Worm (Caenorhabditis elegans) whole organism, L3 larva: ENCODE results near the gene tbc-12.
A peak's percentile ranks its signal among the peaks of the same experiment; 100 is the strongest.

Source experiments
- fkh-10 ChIP-seq: sonication (generic microtip); optimal IDR thresholded peaks from 2 replicates; lab custom pipeline; 2017; ENCODE audit warnings: missing biosample characterization, missing genetic modification reagents, missing genetic modification characterization
- pqm-1 ChIP-seq: fragments of 150-350 bp; optimal IDR thresholded peaks from 2 replicates; lab custom pipeline; 2017; ENCODE audit warnings: missing biosample characterization, missing genetic modification characterization, inconsistent platforms
- snpc-4 ChIP-seq: fragments of 150-350 bp; optimal IDR thresholded peaks from 2 replicates; lab custom pipeline; 2014; ENCODE audit warnings: missing biosample characterization, missing genetic modification characterization

DNA sequence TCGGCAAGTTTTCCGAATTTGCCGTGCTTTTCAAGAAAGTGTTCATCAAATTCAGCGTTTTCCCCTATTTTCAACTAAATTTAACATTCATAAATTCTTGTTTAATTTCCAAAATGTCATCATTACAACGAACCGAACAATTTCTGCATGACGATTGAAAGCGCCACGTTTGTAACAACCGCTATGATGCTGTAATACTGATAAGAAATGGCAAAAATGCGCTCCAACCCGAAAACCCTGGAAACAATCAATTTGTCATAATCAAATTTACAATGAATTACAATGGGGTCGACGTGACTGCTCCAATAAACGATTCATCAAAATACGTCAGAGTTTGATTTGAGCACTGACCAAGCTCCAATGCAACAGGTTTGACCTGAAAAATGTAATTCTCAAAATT is 12.4 kb upstream of the tbc-12 start:
- no peak for TF ChIP-seq fkh-10 (GFP tag; lab: Kevin White, UChicago)
- no peak for TF ChIP-seq snpc-4
- TF ChIP-seq pqm-1, result peak; percentile 78
